Worm (Caenorhabditis elegans) whole organism, early embryonic: ENCODE data around the gene F41E6.12.

Source experiments
- B0310.2 ChIP-seq: sonication (generic microtip); optimal IDR thresholded peaks from 2 replicates; lab custom pipeline; 2016; ENCODE audit warnings: mild to moderate bottlenecking, missing genetic modification characterization, missing compliant biosample characterization
- F13C5.2 ChIP-seq: sonication (generic microtip); optimal IDR thresholded peaks from 2 replicates; lab custom pipeline; 2017; ENCODE audit warnings: mild to moderate bottlenecking, missing genetic modification characterization, inconsistent platforms, missing compliant biosample characterization
- aly-1 ChIP-seq: sonication (generic microtip); optimal IDR thresholded peaks from 2 replicates; lab custom pipeline; 2016; ENCODE audit warnings: missing genetic modification characterization, missing compliant biosample characterization
- ama-1 ChIP-seq: fragments of 150-350 bp; optimal IDR thresholded peaks from 2 replicates; lab custom pipeline; 2014
- ceh-13 ChIP-seq: fragments of 200-800 bp; sonication (Bioruptor generic); optimal IDR thresholded peaks from 2 replicates; lab custom pipeline; 2018; ENCODE audit warnings: mild to moderate bottlenecking, missing genetic modification characterization, missing compliant biosample characterization
- ceh-36 ChIP-seq: sonication (generic microtip); optimal IDR thresholded peaks from 2 replicates; lab custom pipeline; 2016; ENCODE audit warnings: missing genetic modification characterization, inconsistent platforms, missing compliant biosample characterization
- ets-7 ChIP-seq: sonication (generic microtip); optimal IDR thresholded peaks from 2 replicates; lab custom pipeline; 2016; ENCODE audit warnings: missing genotype, missing genetic modification characterization, missing compliant biosample characterization
- flt-1 ChIP-seq: fragments of 200-800 bp; sonication (Bioruptor generic); IDR thresholded peaks from 2 replicates; pipeline ENCODE4 v1.3.6; 2022; ENCODE audit warnings: missing genetic modification characterization, missing compliant biosample characterization
- hmbx-1 ChIP-seq: sonication (generic microtip); optimal IDR thresholded peaks from 2 replicates; lab custom pipeline; 2016; ENCODE audit warnings: mild to moderate bottlenecking, missing genetic modification characterization, missing compliant biosample characterization
- hmg-4 ChIP-seq: fragments of 200-800 bp; sonication (Bioruptor generic); optimal IDR thresholded peaks from 2 replicates; lab custom pipeline; 2018; ENCODE audit warnings: mild to moderate bottlenecking, missing genetic modification characterization, missing compliant biosample characterization
- hnd-1 ChIP-seq: sonication (generic microtip); optimal IDR thresholded peaks from 2 replicates; lab custom pipeline; 2016; ENCODE audit warnings: missing genetic modification characterization, missing compliant biosample characterization
- pes-1 ChIP-seq: fragments of 200-800 bp; sonication (Bioruptor generic); IDR thresholded peaks from 2 replicates; pipeline ENCODE4 v1.3.6; 2022; ENCODE audit warnings: missing genetic modification reagents, missing genetic modification characterization, missing compliant biosample characterization
- scrt-1 ChIP-seq: fragments of 200-800 bp; sonication (Bioruptor generic); IDR thresholded peaks from 2 replicates; pipeline ENCODE4 v1.3.6; 2022; ENCODE audit warnings: missing genetic modification characterization, missing compliant biosample characterization
- sea-1 ChIP-seq: fragments of 200-800 bp; sonication (Bioruptor generic); conservative IDR thresholded peaks from 2 replicates; pipeline ENCODE4 v1.3.6; 2022; ENCODE audit warnings: missing genetic modification characterization, missing compliant biosample characterization
- tbx-11 ChIP-seq: fragments of 200-800 bp; sonication (Bioruptor generic); IDR thresholded peaks from 2 replicates; pipeline ENCODE4 v1.3.6; 2022; ENCODE audit warnings: missing genetic modification characterization, missing compliant biosample characterization
- tbx-37 ChIP-seq: fragments of 200-800 bp; sonication (Bioruptor generic); conservative IDR thresholded peaks from 2 replicates; pipeline ENCODE4 v1.3.6; 2022; ENCODE audit warnings: missing genetic modification reagents, missing genetic modification characterization, missing compliant biosample characterization
- tra-4 ChIP-seq: sonication (generic microtip); optimal IDR thresholded peaks from 2 replicates; lab custom pipeline; 2017; ENCODE audit warnings: missing genetic modification characterization, missing compliant biosample characterization

The F41E6.12 gene

ce11 chrV:8592691-8593307, 36.1 kb downstream of the F41E6.12 start:
- TF ChIP-seq hnd-1 (tag; lab: Kevin White, UChicago), result no peak
- TF ChIP-seq B0310.2, result no peak
- no peak for TF ChIP-seq hmg-4
- no peak for TF ChIP-seq ets-7

ce11 chrV:8588079-8588478, 40.9 kb downstream of the F41E6.12 start, which contains the start of gene C10B5.3:
Gene C10B5.3 (minus strand): TSS chrV:8588179.
- TF ChIP-seq ceh-13 (GFP tag; lab: Kevin White, UChicago), result no peak
- no peak for TF ChIP-seq ets-7
- no peak for TF ChIP-seq sea-1 (GFP tag; lab: Robert Waterston, UW)
- TF ChIP-seq tbx-11 (GFP tag; lab: Robert Waterston, UW), result no peak
- TF ChIP-seq tbx-37, result no peak

- TF ChIP-seq scrt-1 (no peak), tbx-37 (no peak), F13C5.2 (tag; lab: Kevin White, UChicago) (no peak), hmbx-1 (tag; lab: Kevin White, UChicago) (no peak), ceh-13 (GFP tag; lab: Kevin White, UChicago) (no peak), flt-1 (GFP tag; lab: Robert Waterston, UW) (no peak), ceh-36 (tag; lab: Kevin White, UChicago) (no peak), hnd-1 (tag; lab: Kevin White, UChicago) (no peak), tra-4 (tag; lab: Kevin White, UChicago) (no peak), B0310.2 (no peak)
These were observed 42.0 kb downstream of the F41E6.12 start for ce11 chrV:8586920-8587319.

- TF ChIP-seq scrt-1 (no peak), ets-7 (no peak), hmg-4 (no peak), B0310.2 (no peak), ceh-36 (tag; lab: Kevin White, UChicago) (no peak), tbx-11 (GFP tag; lab: Robert Waterston, UW) (no peak), tra-4 (tag; lab: Kevin White, UChicago) (no peak), flt-1 (GFP tag; lab: Robert Waterston, UW) (no peak), F13C5.2 (tag; lab: Kevin White, UChicago) (no peak), aly-1 (no peak), tbx-37 (no peak), ceh-13 (GFP tag; lab: Kevin White, UChicago) (no peak), ama-1 (no peak), sea-1 (GFP tag; lab: Robert Waterston, UW) (no peak), hmbx-1 (tag; lab: Kevin White, UChicago) (no peak), hnd-1 (tag; lab: Kevin White, UChicago) (no peak), pes-1 (GFP tag; lab: Robert Waterston, UW) (no peak)
These were observed 42.5 kb downstream of the F41E6.12 start for ce11 chrV:8586472-8586871.

ce11 chrV:8580961-8581360, 48.0 kb downstream of the F41E6.12 start, which contains the start of gene C10B5.1:
Gene C10B5.1 (plus strand): TSS chrV:8581261.
- TF ChIP-seq tra-4 (tag; lab: Kevin White, UChicago), result no peak
- no peak for TF ChIP-seq hnd-1 (tag; lab: Kevin White, UChicago)
- TF ChIP-seq flt-1 (GFP tag; lab: Robert Waterston, UW), result no peak
- TF ChIP-seq F13C5.2 (tag; lab: Kevin White, UChicago), result no peak
- TF ChIP-seq B0310.2, result no peak
- no peak for TF ChIP-seq tbx-37
- TF ChIP-seq aly-1, result no peak
